Worm (Caenorhabditis elegans): ENCODE results near the gene mdt-30.
A peak's percentile ranks its signal among the peaks of the same experiment; 100 is the strongest.

Gene mdt-30

DNA sequence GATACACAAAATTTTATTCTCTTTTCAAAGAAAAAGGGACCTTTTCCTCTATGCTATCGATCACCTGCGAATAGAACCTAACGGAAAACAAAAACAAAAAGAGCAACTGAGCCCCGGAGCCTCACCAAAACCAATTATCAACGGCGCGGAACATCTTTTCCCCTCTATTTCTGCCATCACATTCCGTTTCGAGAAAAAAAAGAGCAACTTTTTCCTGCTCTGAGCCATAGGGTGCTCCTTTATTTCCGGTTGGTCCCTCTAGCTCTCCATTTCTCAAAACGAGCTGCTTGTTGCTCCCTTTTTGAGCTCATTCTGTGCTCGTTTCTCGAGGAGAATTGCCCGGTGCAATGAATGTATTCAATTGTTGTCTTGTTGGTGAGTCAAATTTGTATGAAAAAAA, 48.2 kb downstream of the mdt-30 start, which contains the start of gene clp-1:
TSS of gene clp-1 (plus strand) at position 301 of the 400 bp plus-strand sequence.
- no peak for TF ChIP-seq nhr-76 (tag; optimal IDR thresholded peaks at IDR 0.05)
- TF ChIP-seq blmp-1 (tag; optimal IDR thresholded peaks at IDR 0.05) = no peak
- no peak for TF ChIP-seq flh-1 (GFP tag; optimal IDR thresholded peaks at IDR 0.05)
- TF ChIP-seq ceh-43 (GFP tag; optimal IDR thresholded peaks at IDR 0.05) = no peak
- TF ChIP-seq lin-13 (tag; optimal IDR thresholded peaks at IDR 0.05) = no peak
- TF ChIP-seq M03D4.4 (tag; optimal IDR thresholded peaks at IDR 0.05) = no peak
- TF ChIP-seq sptf-1 (tag; optimal IDR thresholded peaks at IDR 0.05) = no peak
- TF ChIP-seq zip-8 (tag; optimal IDR thresholded peaks at IDR 0.05) = no peak
- TF ChIP-seq lsy-2 (tag; optimal IDR thresholded peaks at IDR 0.05) = no peak
- no peak for TF ChIP-seq nhr-28 (tag; optimal IDR thresholded peaks at IDR 0.05)
- TF ChIP-seq nhr-12 (tag; optimal IDR thresholded peaks at IDR 0.05) = no peak

ce11 chrIII:7978723-7979122, 49.1 kb downstream of the mdt-30 start:
- TF ChIP-seq ztf-11 (tag; optimal IDR thresholded peaks at IDR 0.05) (no peak), ces-1 (GFP tag; optimal IDR thresholded peaks at IDR 0.05) (peak; percentile 18)

- TF ChIP-seq blmp-1 (tag; optimal IDR thresholded peaks at IDR 0.05) (no peak), bed-3 (GFP tag; optimal IDR thresholded peaks at IDR 0.05) (no peak), nhr-12 (tag; optimal IDR thresholded peaks at IDR 0.05) (no peak), unc-120 (tag; optimal IDR thresholded peaks at IDR 0.05; ENCODE audit: poor library complexity, severe bottlenecking) (no peak), mep-1 (tag; optimal IDR thresholded peaks at IDR 0.05) (no peak), nhr-76 (tag; optimal IDR thresholded peaks at IDR 0.05) (no peak), ces-1 (GFP tag; optimal IDR thresholded peaks at IDR 0.05) (no peak), ceh-43 (GFP tag; optimal IDR thresholded peaks at IDR 0.05) (no peak), lsy-2 (tag; optimal IDR thresholded peaks at IDR 0.05) (no peak), sptf-1 (tag; optimal IDR thresholded peaks at IDR 0.05) (no peak), zip-8 (tag; optimal IDR thresholded peaks at IDR 0.05) (no peak), elt-3 (tag; optimal IDR thresholded peaks at IDR 0.05) (no peak), snpc-4 (tag; optimal IDR thresholded peaks at IDR 0.05) (no peak)
Measured at ce11 chrIII:7978289-7978688, 49.6 kb downstream of the mdt-30 start.

DNA sequence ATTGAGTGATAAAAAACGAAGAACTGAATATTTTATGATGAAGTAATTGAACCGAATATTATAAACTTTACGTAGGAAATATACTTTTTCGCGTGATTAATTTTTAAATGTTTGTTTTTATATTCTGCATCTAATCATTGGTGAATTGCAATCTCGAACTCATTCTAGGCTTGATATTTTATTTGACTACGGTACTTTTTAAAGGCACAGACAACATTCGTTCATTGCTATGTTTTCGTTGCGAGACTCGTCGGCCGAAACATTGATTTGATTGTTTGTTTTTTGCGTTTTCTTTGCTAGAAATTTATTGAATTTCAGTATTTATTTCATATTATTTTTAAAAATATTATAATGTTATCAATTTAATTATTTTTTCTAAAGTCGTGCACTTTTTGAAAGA, 50.1 kb downstream of the mdt-30 start, which contains the start of gene C06G4.4:
TSS of gene C06G4.4 (minus strand) at position 36 of the 400 bp plus-strand sequence.
- TF ChIP-seq cnd-1 (tag; optimal IDR thresholded peaks at IDR 0.05) (no peak), sptf-1 (tag; optimal IDR thresholded peaks at IDR 0.05) (no peak), lin-32 (GFP tag; optimal IDR thresholded peaks at IDR 0.05) (no peak), elt-3 (tag; optimal IDR thresholded peaks at IDR 0.05) (no peak), lsy-2 (tag; optimal IDR thresholded peaks at IDR 0.05) (no peak), nhr-237 (tag; optimal IDR thresholded peaks at IDR 0.05) (no peak), ces-1 (GFP tag; optimal IDR thresholded peaks at IDR 0.05) (no peak), flh-1 (GFP tag; optimal IDR thresholded peaks at IDR 0.05) (no peak), mep-1 (tag; optimal IDR thresholded peaks at IDR 0.05) (no peak), mab-5 (tag; optimal IDR thresholded peaks at IDR 0.05) (no peak), tbx-8 (GFP tag; optimal IDR thresholded peaks at IDR 0.05) (no peak), nhr-2 (tag; optimal IDR thresholded peaks at IDR 0.05) (no peak), elt-1 (tag; optimal IDR thresholded peaks at IDR 0.05; ENCODE audit: borderline replicate concordance, insufficient read depth) (no peak), M03D4.4 (tag; optimal IDR thresholded peaks at IDR 0.05) (no peak), mls-2 (tag; optimal IDR thresholded peaks at IDR 0.05) (no peak), ceh-43 (GFP tag; optimal IDR thresholded peaks at IDR 0.05) (no peak), ceh-83 (GFP tag; optimal IDR thresholded peaks at IDR 0.05) (no peak)

DNA sequence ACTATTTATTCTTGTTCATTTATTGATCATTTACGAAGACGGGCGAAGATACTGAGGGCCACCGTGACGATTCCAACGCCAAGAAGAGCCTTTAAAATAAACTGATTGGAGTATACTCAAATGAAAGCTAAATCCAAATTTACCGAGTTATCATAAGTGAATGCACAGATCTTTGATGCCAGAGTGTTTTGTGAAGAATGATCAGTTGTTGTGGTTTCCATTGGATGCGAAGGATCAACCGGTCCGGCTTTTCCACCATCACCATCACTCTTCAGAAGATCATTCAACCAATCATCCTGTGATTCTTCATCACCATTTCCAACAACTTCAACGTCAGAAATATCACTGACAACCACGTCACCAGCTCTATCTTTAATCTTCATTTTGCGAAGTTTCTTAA, 50.6 kb downstream of the mdt-30 start:
- TF ChIP-seq mab-5 (tag; optimal IDR thresholded peaks at IDR 0.05) (no peak), snpc-4 (tag; optimal IDR thresholded peaks at IDR 0.05) (no peak), zip-8 (tag; optimal IDR thresholded peaks at IDR 0.05) (no peak), ztf-11 (tag; optimal IDR thresholded peaks at IDR 0.05) (no peak), lsy-2 (tag; optimal IDR thresholded peaks at IDR 0.05) (no peak)

All from whole organism, mixed stage, embryonic.